Fruit fly (Drosophila melanogaster) whole organism, embryonic: Measurements from ENCODE around the gene CG2059.

Experiments used
- Ada2b ChIP-seq: fragments of 200-800 bp; sonication (Bioruptor generic); IDR thresholded peaks from 2 replicates; pipeline ENCODE4 v1.3.6; 2022; ENCODE audit warnings: missing biosample characterization, missing genetic modification characterization
- CG11093 ChIP-seq: fragments of 200-800 bp; sonication (Bioruptor generic); IDR thresholded peaks from 3 replicates; pipeline ENCODE4 v1.3.6; 2022; ENCODE audit warnings: missing biosample characterization, missing genetic modification characterization
- CG11695 ChIP-seq: fragments of 200-800 bp; sonication (Bioruptor generic); IDR thresholded peaks from 3 replicates; pipeline ENCODE4 v1.3.6; 2022; ENCODE audit warnings: missing biosample characterization, missing genetic modification characterization
- CG11723 ChIP-seq: fragments of 200-800 bp; sonication (Bioruptor generic); optimal IDR thresholded peaks from 2 replicates; lab custom pipeline; 2017; ENCODE audit warnings: missing biosample characterization, mild to moderate bottlenecking, missing genetic modification characterization
- CG12104 ChIP-seq: fragments of 200-800 bp; sonication (Bioruptor generic); optimal IDR thresholded peaks from 3 replicates; lab custom pipeline; 2016; ENCODE audit warnings: missing biosample characterization, missing genetic modification characterization
- CG13424 ChIP-seq: fragments of 200-800 bp; sonication (Bioruptor generic); optimal IDR thresholded peaks from 2 replicates; lab custom pipeline; 2019; ENCODE audit warnings: missing biosample characterization, mild to moderate bottlenecking, missing genetic modification characterization, moderate library complexity
- CG13894 ChIP-seq: fragments of 200-800 bp; sonication (Bioruptor generic); optimal IDR thresholded peaks from 3 replicates; lab custom pipeline; 2018; ENCODE audit warnings: missing biosample characterization, mild to moderate bottlenecking, missing genetic modification characterization, moderate library complexity
- CG17186 ChIP-seq: fragments of 200-800 bp; sonication (Bioruptor generic); optimal IDR thresholded peaks from 3 replicates; lab custom pipeline; 2017; ENCODE audit warnings: missing biosample characterization, missing genetic modification reagents, missing genetic modification characterization
- CG17328 ChIP-seq: fragments of 200-800 bp; sonication (Bioruptor generic); IDR thresholded peaks from 2 replicates; pipeline ENCODE4 v1.3.6; 2022; ENCODE audit warnings: missing biosample characterization, missing genetic modification characterization
- CG17359 ChIP-seq: fragments of 200-800 bp; sonication (Bioruptor generic); optimal IDR thresholded peaks from 3 replicates; lab custom pipeline; 2018; ENCODE audit warnings: missing biosample characterization, mild to moderate bottlenecking, missing genetic modification characterization, moderate library complexity
- CG18599 ChIP-seq: fragments of 200-800 bp; sonication (Bioruptor generic); optimal IDR thresholded peaks from 3 replicates; lab custom pipeline; 2017; ENCODE audit warnings: missing biosample characterization, missing genetic modification characterization, mild to moderate bottlenecking, moderate library complexity, missing genetic modification reagents
- CG18764 ChIP-seq: fragments of 200-800 bp; sonication (Bioruptor generic); optimal IDR thresholded peaks from 3 replicates; lab custom pipeline; 2016; ENCODE audit warnings: missing biosample characterization, missing genetic modification characterization
- CG2712 ChIP-seq: fragments of 200-800 bp; optimal IDR thresholded peaks from 3 replicates; lab custom pipeline; 2019; ENCODE audit warnings: missing biosample characterization, mild to moderate bottlenecking, missing genetic modification characterization, moderate library complexity
- CG2875 ChIP-seq: fragments of 200-800 bp; sonication (Bioruptor generic); optimal IDR thresholded peaks from 2 replicates; lab custom pipeline; 2017; ENCODE audit warnings: missing biosample characterization, mild to moderate bottlenecking, missing genetic modification characterization, missing genetic modification reagents
- CG2889 ChIP-seq: fragments of 200-800 bp; sonication (Bioruptor generic); IDR thresholded peaks from 3 replicates; pipeline ENCODE4 v1.3.6; 2022; ENCODE audit warnings: missing biosample characterization, missing genetic modification characterization
- CG3838 ChIP-seq: fragments of 200-800 bp; sonication (Bioruptor generic); optimal IDR thresholded peaks from 3 replicates; lab custom pipeline; 2016; ENCODE audit warnings: missing biosample characterization, missing genetic modification characterization
- CG6765 ChIP-seq: fragments of 200-800 bp; sonication (Bioruptor generic); optimal IDR thresholded peaks from 3 replicates; lab custom pipeline; 2017; ENCODE audit warnings: missing biosample characterization, mild to moderate bottlenecking, missing genetic modification characterization
- CG6791 ChIP-seq: fragments of 200-800 bp; sonication (Bioruptor generic); IDR thresholded peaks from 3 replicates; pipeline ENCODE4 v1.3.6; 2022; ENCODE audit warnings: missing biosample characterization, missing genetic modification characterization; ENCODE audit not compliant: partially characterized antibody
- CG7745 ChIP-seq: fragments of 200-800 bp; sonication (Bioruptor generic); optimal IDR thresholded peaks from 2 replicates; lab custom pipeline; 2018; ENCODE audit warnings: missing biosample characterization, mild to moderate bottlenecking, missing genetic modification characterization, moderate library complexity
- CG7987 ChIP-seq: fragments of 200-800 bp; sonication (Bioruptor generic); optimal IDR thresholded peaks from 2 replicates; lab custom pipeline; 2018; ENCODE audit warnings: missing biosample characterization, mild to moderate bottlenecking, missing genetic modification characterization, moderate library complexity
- CG9727 ChIP-seq: fragments of 200-800 bp; sonication (Bioruptor generic); optimal IDR thresholded peaks from 3 replicates; lab custom pipeline; 2017; ENCODE audit warnings: missing biosample characterization, mild to moderate bottlenecking, missing genetic modification characterization
- CG9797 ChIP-seq: fragments of 200-800 bp; sonication (Bioruptor generic); optimal IDR thresholded peaks from 3 replicates; lab custom pipeline; 2018; ENCODE audit warnings: missing biosample characterization, mild to moderate bottlenecking, missing genetic modification characterization
- CkIIα-i1 ChIP-seq: fragments of 200-800 bp; sonication (Bioruptor generic); IDR thresholded peaks from 2 replicates; pipeline ENCODE4 v1.3.6; 2022; ENCODE audit warnings: missing biosample characterization, missing genetic modification characterization
- Gug ChIP-seq: fragments of 200-800 bp; sonication (Bioruptor generic); IDR thresholded peaks from 4 replicates; pipeline ENCODE4 v1.3.6; 2022; ENCODE audit warnings: missing biosample characterization, missing genetic modification characterization
- Hr78 ChIP-seq, 2 experiments: fragments of 200-800 bp in 1 of 2; fragments of >200 bp in 1 of 2; sonication (Bioruptor generic) in 1 of 2; optimal IDR thresholded peaks; 2 replicates each; lab custom pipeline; 2017 to 2019; ENCODE audit warnings: missing biosample characterization in 2 of 2, missing genetic modification characterization in 2 of 2, mild to moderate bottlenecking in 1 of 2, moderate library complexity in 1 of 2
- Lhr ChIP-seq: fragments of 200-800 bp; sonication (Bioruptor generic); optimal IDR thresholded peaks from 3 replicates; lab custom pipeline; 2017; ENCODE audit warnings: mild to moderate bottlenecking, missing biosample characterization, missing genetic modification reagents, missing genetic modification characterization
- Lim3 ChIP-seq: fragments of 200-800 bp; sonication (Bioruptor generic); IDR thresholded peaks from 2 replicates; pipeline ENCODE4 v1.3.6; 2022; ENCODE audit warnings: missing biosample characterization, missing genetic modification characterization
- Meics ChIP-seq: fragments of 200-800 bp; sonication (Bioruptor generic); optimal IDR thresholded peaks from 2 replicates; lab custom pipeline; 2017; ENCODE audit warnings: missing biosample characterization, mild to moderate bottlenecking, missing genetic modification characterization
- Oaz ChIP-seq: fragments of 200-800 bp; sonication (Bioruptor generic); IDR thresholded peaks from 2 replicates; pipeline ENCODE4 v1.3.6; 2022; ENCODE audit warnings: missing biosample characterization, missing genetic modification characterization
- Tbp ChIP-seq: fragments of >200 bp; optimal IDR thresholded peaks from 2 replicates; lab custom pipeline; 2018; ENCODE audit warnings: missing biosample characterization, missing genetic modification characterization
- bcd ChIP-seq: fragments of 200-800 bp; sonication (Bioruptor generic); optimal IDR thresholded peaks from 2 replicates; lab custom pipeline; 2017; ENCODE audit warnings: missing biosample characterization, mild to moderate bottlenecking, missing genetic modification characterization
- chinmo ChIP-seq: fragments of 200-800 bp; sonication (Bioruptor generic); IDR thresholded peaks from 4 replicates; pipeline ENCODE4 v1.3.6; 2022; ENCODE audit warnings: missing biosample characterization, missing genetic modification characterization; ENCODE audit not compliant: partially characterized antibody
- dati ChIP-seq: fragments of 200-800 bp; sonication (Bioruptor generic); IDR thresholded peaks from 2 replicates; pipeline ENCODE4 v1.3.6; 2022; ENCODE audit warnings: missing biosample characterization, missing genetic modification characterization
- dysf ChIP-seq: fragments of 200-800 bp; sonication (Bioruptor generic); IDR thresholded peaks from 3 replicates; pipeline ENCODE4 v1.3.6; 2022; ENCODE audit warnings: missing biosample characterization, missing genetic modification characterization
- fd96Cb ChIP-seq: fragments of 200-800 bp; sonication (Bioruptor generic); optimal IDR thresholded peaks from 2 replicates; lab custom pipeline; 2018; ENCODE audit warnings: missing biosample characterization, mild to moderate bottlenecking, missing genetic modification characterization, moderate library complexity
- ftz-f1 ChIP-seq: fragments of 200-800 bp; sonication (Bioruptor generic); optimal IDR thresholded peaks from 2 replicates; lab custom pipeline; 2016; ENCODE audit warnings: missing biosample characterization, missing genetic modification characterization
- gce ChIP-seq: fragments of 200-800 bp; sonication (Bioruptor generic); IDR thresholded peaks from 3 replicates; pipeline ENCODE4 v1.3.6; 2022; ENCODE audit warnings: missing biosample characterization, missing genetic modification characterization
- gfzf ChIP-seq: fragments of 200-800 bp; sonication (Bioruptor generic); optimal IDR thresholded peaks from 2 replicates; lab custom pipeline; 2016; ENCODE audit warnings: missing biosample characterization, mild to moderate bottlenecking, missing genetic modification characterization, moderate library complexity
- grau ChIP-seq: fragments of 200-800 bp; optimal IDR thresholded peaks from 3 replicates; lab custom pipeline; 2019; ENCODE audit warnings: missing biosample characterization, mild to moderate bottlenecking, missing genetic modification characterization, moderate library complexity
- hb ChIP-seq: fragments of 200-800 bp; sonication (Bioruptor generic); IDR thresholded peaks from 3 replicates; pipeline ENCODE4 v1.3.6; 2022; ENCODE audit warnings: missing biosample characterization, missing genetic modification characterization; ENCODE audit not compliant: partially characterized antibody
- ken ChIP-seq: fragments of 200-800 bp; sonication (Bioruptor generic); IDR thresholded peaks from 3 replicates; pipeline ENCODE4 v1.3.6; 2022; ENCODE audit warnings: missing biosample characterization, missing genetic modification characterization
- mirr ChIP-seq: fragments of 200-800 bp; sonication (Bioruptor generic); optimal IDR thresholded peaks from 3 replicates; lab custom pipeline; 2018; ENCODE audit warnings: missing biosample characterization, mild to moderate bottlenecking, missing genetic modification characterization
- org-1 ChIP-seq: fragments of 200-800 bp; sonication (Bioruptor generic); optimal IDR thresholded peaks from 2 replicates; lab custom pipeline; 2017; ENCODE audit warnings: missing biosample characterization, missing genetic modification characterization
- scrt ChIP-seq: fragments of 200-800 bp; sonication (Bioruptor generic); optimal IDR thresholded peaks from 2 replicates; lab custom pipeline; 2018; ENCODE audit warnings: missing biosample characterization, mild to moderate bottlenecking, missing genetic modification characterization, moderate library complexity
- sens ChIP-seq: fragments of 200-800 bp; sonication (Bioruptor generic); peaks from one replicate; lab custom pipeline; 2016; ENCODE audit warnings: missing biosample characterization, missing genetic modification characterization
- sug ChIP-seq: fragments of 200-800 bp; optimal IDR thresholded peaks from 2 replicates; lab custom pipeline; 2019; ENCODE audit warnings: missing biosample characterization, mild to moderate bottlenecking, missing genetic modification characterization, moderate library complexity
- z ChIP-seq: fragments of 200-800 bp; sonication (Bioruptor generic); IDR thresholded peaks from 3 replicates; pipeline ENCODE4 v1.3.6; 2022; ENCODE audit warnings: missing biosample characterization, missing genetic modification characterization
- zen ChIP-seq: fragments of 200-800 bp; sonication (Bioruptor generic); optimal IDR thresholded peaks from 3 replicates; lab custom pipeline; 2018; ENCODE audit warnings: missing biosample characterization, mild to moderate bottlenecking, missing genetic modification characterization, moderate library complexity
- zf30C ChIP-seq: fragments of 200-800 bp; sonication (Bioruptor generic); optimal IDR thresholded peaks from 3 replicates; lab custom pipeline; 2018; ENCODE audit warnings: missing biosample characterization, mild to moderate bottlenecking, missing genetic modification characterization

Gene CG2059

dm6 chrX:7293874-7294559, 7.9 kb downstream of the CG2059 start (continued):
- TF ChIP-seq chinmo, result 0 out of 4 replicates have a peak, but pooled peaks have one; percentile 17
- peak; percentile 94 for TF ChIP-seq sens (GFP tag; lab: Kevin White, UChicago)
- TF ChIP-seq Tbp, result no peak
- no peak for TF ChIP-seq mirr (GFP tag; lab: Kevin White, UChicago)
- peak; percentile 90 for TF ChIP-seq CG18599 (GFP tag; lab: Kevin White, UChicago)
- TF ChIP-seq CG11723, result peak; percentile 83
- peak; percentile 93 for TF ChIP-seq zen (tag; lab: Kevin White, UChicago)
- peak; percentile 93 for TF ChIP-seq zf30C (GFP tag; lab: Kevin White, UChicago)
- TF ChIP-seq CG2712 (tag; lab: Kevin White, UChicago), result peak; percentile 98
- peak; percentile 71; the same call in 2 of the 3 replicates for TF ChIP-seq gce (GFP tag; lab: Robert Waterston, UW)
- peak; percentile 92 for TF ChIP-seq grau
- TF ChIP-seq Oaz, result peak; percentile 46
- peak; percentile 89 for TF ChIP-seq CG2875 (GFP tag; lab: Kevin White, UChicago)
- peak in 1 of 2 experiments; percentile 92 for TF ChIP-seq Hr78 (GFP tag; optimal IDR thresholded peaks at IDR 0.05; lab: Kevin White, UChicago)
- TF ChIP-seq Lhr, result peak; percentile 84
- TF ChIP-seq CG11695, result peak; percentile 89
- TF ChIP-seq bcd (GFP tag; lab: Kevin White, UChicago), result peak; percentile 83
- no peak for TF ChIP-seq CkIIα-i1 (GFP tag; lab: Robert Waterston, UW)
- peak; percentile 71 for TF ChIP-seq sug (tag; lab: Kevin White, UChicago)
- TF ChIP-seq org-1 (GFP tag; lab: Kevin White, UChicago), result peak; percentile 84
- peak; percentile 54; the same call in 1 of the 3 replicates for TF ChIP-seq CG2889 (GFP tag; lab: Robert Waterston, UW)
- no peak for TF ChIP-seq CG13894 (tag; lab: Kevin White, UChicago)
- TF ChIP-seq dati (GFP tag; lab: Robert Waterston, UW), result 0 out of 2 replicates have a peak, but pooled peaks have one; percentile 42
- TF ChIP-seq CG12104 (GFP tag; lab: Kevin White, UChicago), result peak; percentile 80
- peak; percentile 45 for TF ChIP-seq CG3838 (GFP tag; lab: Kevin White, UChicago)
- TF ChIP-seq ftz-f1 (GFP tag; lab: Kevin White, UChicago), result no peak
- peak; percentile 92 for TF ChIP-seq CG9727 (GFP tag; lab: Kevin White, UChicago)
- TF ChIP-seq Gug (GFP tag; lab: Robert Waterston, UW), result no peak; the same call in 3 of the 4 replicates
- peak; percentile 52 for TF ChIP-seq Lim3
- peak; percentile 89 for TF ChIP-seq CG17328 (GFP tag; lab: Robert Waterston, UW)
- peak; percentile 24 for TF ChIP-seq CG7745
- TF ChIP-seq CG9797, result peak; percentile 9
- peak; percentile 94 for TF ChIP-seq fd96Cb (tag; lab: Kevin White, UChicago)
- TF ChIP-seq CG6791, result no peak
- peak; percentile 82 for TF ChIP-seq scrt (GFP tag; lab: Kevin White, UChicago)
- TF ChIP-seq CG7987 (GFP tag; lab: Kevin White, UChicago), result peak; percentile 46
- TF ChIP-seq Ada2b, result peak; percentile 77
- peak; percentile 95 for TF ChIP-seq CG13424
- TF ChIP-seq CG18764, result peak; percentile 61
- peak; percentile 81 for TF ChIP-seq Meics
- TF ChIP-seq z (GFP tag; lab: Robert Waterston, UW), result peak; percentile 67; the same call in 2 of the 3 replicates
- peak; percentile 86 for TF ChIP-seq dysf (GFP tag; lab: Robert Waterston, UW)
- TF ChIP-seq CG17359, result peak; percentile 93
- TF ChIP-seq hb (GFP tag; lab: Robert Waterston, UW), result no peak
- TF ChIP-seq CG11093 (GFP tag; lab: Robert Waterston, UW), result peak; percentile 79
- peak; percentile 23 for TF ChIP-seq CG17186
- TF ChIP-seq CG6765 (GFP tag; lab: Kevin White, UChicago), result peak; percentile 53
- no peak for TF ChIP-seq gfzf (GFP tag; lab: Kevin White, UChicago)
- TF ChIP-seq ken (GFP tag; lab: Robert Waterston, UW), result peak; percentile 75; the same call in 2 of the 3 replicates
